Worm (Caenorhabditis elegans) whole organism, L2 larva: Measurements from ENCODE around the gene R11G1.2.

Experiments used
- C34F6.9 ChIP-seq: fragments of 150-350 bp; optimal IDR thresholded peaks from 2 replicates; lab custom pipeline; 2014; ENCODE audit warnings: missing biosample characterization, missing genetic modification characterization
- F13H6.1 ChIP-seq: sonication (generic microtip); optimal IDR thresholded peaks from 2 replicates; lab custom pipeline; 2016; ENCODE audit warnings: missing genetic modification characterization, missing compliant biosample characterization
- R02D3.7 ChIP-seq: fragments of 150-350 bp; optimal IDR thresholded peaks from 2 replicates; lab custom pipeline; 2014; ENCODE audit warnings: missing biosample characterization, missing genetic modification characterization
- Y55F3AM.14 ChIP-seq: fragments of 200-800 bp; sonication (Bioruptor generic); optimal IDR thresholded peaks from 2 replicates; lab custom pipeline; 2018; ENCODE audit warnings: mild to moderate bottlenecking, missing genetic modification characterization, missing compliant biosample characterization
- ZK546.5 ChIP-seq: sonication (generic microtip); optimal IDR thresholded peaks from 2 replicates; lab custom pipeline; 2017; ENCODE audit warnings: missing biosample characterization, missing genetic modification characterization
- alr-1 ChIP-seq: fragments of 150-350 bp; optimal IDR thresholded peaks from 2 replicates; lab custom pipeline; 2014; ENCODE audit warnings: missing biosample characterization, missing genetic modification characterization
- aly-2 ChIP-seq: fragments of 150-350 bp; optimal IDR thresholded peaks from 2 replicates; lab custom pipeline; 2014; ENCODE audit warnings: missing biosample characterization, missing genetic modification characterization
- ama-1 ChIP-seq: fragments of 150-350 bp; optimal IDR thresholded peaks from 2 replicates; lab custom pipeline; 2018; ENCODE audit warnings: inconsistent platforms
- blmp-1 ChIP-seq: sonication (generic microtip); optimal IDR thresholded peaks from 2 replicates; lab custom pipeline; 2017; ENCODE audit warnings: missing genetic modification characterization, mild to moderate bottlenecking, missing compliant biosample characterization, antibody characterized with exemption, moderate library complexity; ENCODE audit not compliant: insufficient read depth
- ceh-16 ChIP-seq: fragments of 150-350 bp; optimal IDR thresholded peaks from 2 replicates; lab custom pipeline; 2014; ENCODE audit warnings: missing biosample characterization, missing genetic modification characterization
- ceh-82 ChIP-seq: fragments of 150-350 bp; optimal IDR thresholded peaks from 2 replicates; lab custom pipeline; 2014; ENCODE audit warnings: missing biosample characterization, missing genetic modification characterization
- crh-2 ChIP-seq: sonication (generic microtip); optimal IDR thresholded peaks from 2 replicates; lab custom pipeline; 2017; ENCODE audit warnings: missing biosample characterization, missing genetic modification characterization
- dmd-4 ChIP-seq: sonication (generic microtip); optimal IDR thresholded peaks from 2 replicates; lab custom pipeline; 2017; ENCODE audit warnings: missing biosample characterization, missing genetic modification characterization
- egl-27 ChIP-seq: sonication (generic microtip); optimal IDR thresholded peaks from 3 replicates; lab custom pipeline; 2017; ENCODE audit warnings: missing biosample characterization, missing genetic modification reagents, missing genetic modification characterization
- elt-1 ChIP-seq: fragments of 150-350 bp; optimal IDR thresholded peaks from 2 replicates; lab custom pipeline; 2014; ENCODE audit warnings: missing biosample characterization, missing genetic modification characterization
- elt-3 ChIP-seq: sonication (generic microtip); optimal IDR thresholded peaks from 2 replicates; lab custom pipeline; 2017; ENCODE audit warnings: missing biosample characterization, missing genetic modification characterization
- fos-1 ChIP-seq: fragments of 150-350 bp; optimal IDR thresholded peaks from 2 replicates; lab custom pipeline; 2014; ENCODE audit warnings: missing biosample characterization, missing genetic modification characterization
- gmeb-1 ChIP-seq: fragments of 150-350 bp; optimal IDR thresholded peaks from 2 replicates; lab custom pipeline; 2014; ENCODE audit warnings: missing biosample characterization, missing genetic modification characterization
- lin-11 ChIP-seq: fragments of 150-350 bp; sonication (generic microtip); optimal IDR thresholded peaks from 2 replicates; lab custom pipeline; 2014; ENCODE audit warnings: missing biosample characterization, missing genetic modification characterization, inconsistent platforms, mixed read lengths
- lin-13 ChIP-seq: fragments of 150-350 bp; optimal IDR thresholded peaks from 2 replicates; lab custom pipeline; 2014; ENCODE audit warnings: missing biosample characterization, missing genetic modification reagents, missing genetic modification characterization
- lin-39 ChIP-seq: fragments of 150-350 bp; optimal IDR thresholded peaks from 2 replicates; lab custom pipeline; 2014; ENCODE audit warnings: missing biosample characterization, missing genetic modification reagents, missing genetic modification characterization
- lsy-2 ChIP-seq, 2 experiments: fragments of 150-350 bp in 1 of 2; sonication (generic microtip) in 1 of 2; optimal IDR thresholded peaks; 2 replicates each; lab custom pipeline; 2014 to 2017; ENCODE audit warnings: missing biosample characterization in 2 of 2, missing genetic modification characterization in 2 of 2
- mab-5 ChIP-seq: fragments of 150-350 bp; optimal IDR thresholded peaks from 2 replicates; lab custom pipeline; 2014; ENCODE audit warnings: missing biosample characterization, missing genetic modification characterization
- mbf-1 ChIP-seq: sonication (generic microtip); optimal IDR thresholded peaks from 2 replicates; lab custom pipeline; 2017; ENCODE audit warnings: missing biosample characterization, missing genetic modification characterization
- mdl-1 ChIP-seq, 2 experiments: fragments of 150-350 bp in 1 of 2; sonication (generic microtip) in 1 of 2; optimal IDR thresholded peaks; 2 replicates each; lab custom pipeline; 2017; ENCODE audit warnings: missing biosample characterization in 2 of 2, missing genetic modification characterization in 2 of 2
- nhr-10 ChIP-seq: sonication (generic microtip); optimal IDR thresholded peaks from 2 replicates; lab custom pipeline; 2017; ENCODE audit warnings: missing biosample characterization, missing genetic modification characterization
- nhr-11 ChIP-seq: fragments of 150-350 bp; optimal IDR thresholded peaks from 2 replicates; lab custom pipeline; 2014; ENCODE audit warnings: missing biosample characterization, missing genetic modification characterization
- nhr-12 ChIP-seq: fragments of 150-350 bp; optimal IDR thresholded peaks from 2 replicates; lab custom pipeline; 2014; ENCODE audit warnings: missing biosample characterization, missing genetic modification characterization
- nhr-129 ChIP-seq: fragments of 150-350 bp; optimal IDR thresholded peaks from 2 replicates; lab custom pipeline; 2014; ENCODE audit warnings: missing biosample characterization, missing genetic modification characterization
- nhr-21 ChIP-seq: fragments of 150-350 bp; optimal IDR thresholded peaks from 2 replicates; lab custom pipeline; 2014; ENCODE audit warnings: missing biosample characterization, missing genetic modification characterization
- nhr-23 ChIP-seq: fragments of 150-350 bp; optimal IDR thresholded peaks from 2 replicates; lab custom pipeline; 2014; ENCODE audit warnings: missing biosample characterization, missing genetic modification reagents, missing genetic modification characterization
- nhr-237 ChIP-seq: fragments of 150-350 bp; optimal IDR thresholded peaks from 2 replicates; lab custom pipeline; 2014; ENCODE audit warnings: missing biosample characterization, missing genetic modification characterization
- nhr-25 ChIP-seq: fragments of 150-350 bp; sonication (generic microtip); optimal IDR thresholded peaks from 3 replicates; lab custom pipeline; 2014; ENCODE audit warnings: missing biosample characterization, missing genetic modification characterization
- nhr-6 ChIP-seq: fragments of 150-350 bp; optimal IDR thresholded peaks from 2 replicates; lab custom pipeline; 2014; ENCODE audit warnings: missing biosample characterization, missing genetic modification characterization
- nhr-77 ChIP-seq: fragments of 150-350 bp; optimal IDR thresholded peaks from 2 replicates; lab custom pipeline; 2014; ENCODE audit warnings: missing biosample characterization, missing genetic modification characterization
- peb-1 ChIP-seq: fragments of 150-350 bp; optimal IDR thresholded peaks from 2 replicates; lab custom pipeline; 2014; ENCODE audit warnings: missing biosample characterization, missing genetic modification characterization
- sem-4 ChIP-seq: fragments of 150-350 bp; optimal IDR thresholded peaks from 2 replicates; lab custom pipeline; 2014; ENCODE audit warnings: missing biosample characterization, missing genetic modification reagents, missing genetic modification characterization
- skn-1 ChIP-seq: sonication (generic microtip); optimal IDR thresholded peaks from 2 replicates; lab custom pipeline; 2017; ENCODE audit warnings: missing biosample characterization, missing genetic modification characterization
- sma-3 ChIP-seq: sonication (generic microtip); optimal IDR thresholded peaks from 2 replicates; lab custom pipeline; 2016; ENCODE audit warnings: missing genetic modification reagents, missing genetic modification characterization, missing compliant biosample characterization
- sma-9 ChIP-seq, 2 experiments: fragments of 150-350 bp in 1 of 2; sonication (generic microtip) in 1 of 2; optimal IDR thresholded peaks; 2 replicates each; lab custom pipeline; 2014 to 2016; ENCODE audit warnings: missing genetic modification characterization in 2 of 2, mild to moderate bottlenecking in 1 of 2, missing biosample characterization in 1 of 2, missing compliant biosample characterization in 1 of 2, missing genetic modification reagents in 1 of 2, moderate library complexity in 1 of 2
- snpc-4 ChIP-seq: fragments of 150-350 bp; optimal IDR thresholded peaks from 2 replicates; lab custom pipeline; 2014; ENCODE audit warnings: missing biosample characterization, missing genetic modification characterization
- unc-39 ChIP-seq: fragments of 150-350 bp; optimal IDR thresholded peaks from 2 replicates; lab custom pipeline; 2014; ENCODE audit warnings: missing biosample characterization, missing genetic modification characterization
- unc-55 ChIP-seq: fragments of 150-350 bp; sonication (generic microtip); optimal IDR thresholded peaks from 3 replicates; lab custom pipeline; 2014; ENCODE audit warnings: missing biosample characterization, missing genetic modification reagents, missing genetic modification characterization
- unc-62 ChIP-seq: fragments of 150-350 bp; optimal IDR thresholded peaks from 2 replicates; lab custom pipeline; 2014; ENCODE audit warnings: missing biosample characterization, missing genetic modification reagents, missing genetic modification characterization
- zag-1 ChIP-seq: fragments of 150-350 bp; optimal IDR thresholded peaks from 2 replicates; lab custom pipeline; 2014; ENCODE audit warnings: missing biosample characterization, missing genetic modification characterization
- ztf-1 ChIP-seq: fragments of 200-800 bp; sonication (Bioruptor generic); conservative IDR thresholded peaks from 2 replicates; pipeline ENCODE4 v1.3.6; 2022; ENCODE audit warnings: missing genetic modification characterization, missing compliant biosample characterization
- ztf-11 ChIP-seq: sonication (generic microtip); optimal IDR thresholded peaks from 2 replicates; lab custom pipeline; 2017; ENCODE audit warnings: missing biosample characterization, missing genetic modification characterization
- ztf-4 ChIP-seq: fragments of 150-350 bp; optimal IDR thresholded peaks from 2 replicates; lab custom pipeline; 2014; ENCODE audit warnings: missing biosample characterization, missing genetic modification characterization

Gene R11G1.2

ce11 chrX:3673584-3674108 is 23.2 kb downstream of the R11G1.2 start, which contains the start of gene ceh-63:
Gene ceh-63, minus strand, starts transcription at chrX:3674058.
- no peak for TF ChIP-seq F13H6.1 (tag; lab: Kevin White, UChicago)
- TF ChIP-seq ztf-11: no peak
- no peak for TF ChIP-seq nhr-12 (tag; lab: Kevin White, UChicago)
- TF ChIP-seq unc-55 (GFP tag; lab: Kevin White, UChicago): no peak
- no peak for TF ChIP-seq nhr-129 (tag; lab: Kevin White, UChicago)
- no peak for TF ChIP-seq nhr-237 (tag; lab: Kevin White, UChicago)
- no peak for TF ChIP-seq alr-1 (tag; lab: Kevin White, UChicago)
- no peak for TF ChIP-seq fos-1
- TF ChIP-seq nhr-25 (tag; lab: Kevin White, UChicago): no peak
- TF ChIP-seq elt-3: no peak
- TF ChIP-seq ama-1 (lab: Kevin White, UChicago): no peak
- TF ChIP-seq blmp-1: no peak
- TF ChIP-seq elt-1: no peak
- TF ChIP-seq R02D3.7: no peak
- no peak for TF ChIP-seq ztf-4
- TF ChIP-seq ceh-82 (tag; lab: Kevin White, UChicago): no peak
- no peak for TF ChIP-seq unc-62 (GFP tag; lab: Kevin White, UChicago)
- no peak for TF ChIP-seq nhr-21 (tag; lab: Kevin White, UChicago)
- TF ChIP-seq nhr-6 (tag; lab: Kevin White, UChicago): no peak
- no peak for TF ChIP-seq aly-2 (tag; lab: Kevin White, UChicago)

ce11 chrX:3678507-3679175 is 28.2 kb downstream of the R11G1.2 start, which contains the start of gene tag-52:
Gene tag-52, minus strand, starts transcription at chrX:3678557.
- TF ChIP-seq nhr-12 (tag; lab: Kevin White, UChicago): no peak
- TF ChIP-seq nhr-25 (tag; lab: Kevin White, UChicago): peak; percentile 49
- no peak for TF ChIP-seq C34F6.9 (tag; lab: Kevin White, UChicago)
- TF ChIP-seq ama-1 (lab: Kevin White, UChicago): no peak
- no peak for TF ChIP-seq ztf-4
- TF ChIP-seq mdl-1 (tag; optimal IDR thresholded peaks at IDR 0.05; lab: Kevin White, UChicago): peak in 1 of 2 experiments; percentile 23
- peak; percentile 85 for TF ChIP-seq sma-9 (GFP tag; optimal IDR thresholded peaks at IDR 0.05; lab: Kevin White, UChicago)
- TF ChIP-seq sma-9 (tag; optimal IDR thresholded peaks at IDR 0.05; lab: Kevin White, UChicago): no peak
- TF ChIP-seq alr-1 (tag; lab: Kevin White, UChicago): no peak
- TF ChIP-seq peb-1 (tag; lab: Kevin White, UChicago): no peak
- TF ChIP-seq ceh-16 (tag; lab: Kevin White, UChicago): no peak
- peak; percentile 32 for TF ChIP-seq gmeb-1 (tag; lab: Kevin White, UChicago)
- TF ChIP-seq lin-13 (GFP tag; lab: Kevin White, UChicago): no peak
- TF ChIP-seq unc-55 (GFP tag; lab: Kevin White, UChicago): peak; percentile 38
- peak; percentile 1 for TF ChIP-seq blmp-1
- TF ChIP-seq lin-39 (tag; lab: Kevin White, UChicago): no peak
- peak; percentile 21 for TF ChIP-seq F13H6.1 (tag; lab: Kevin White, UChicago)
- peak; percentile 74 for TF ChIP-seq nhr-129 (tag; lab: Kevin White, UChicago)
- no peak for TF ChIP-seq sem-4 (tag; lab: Kevin White, UChicago)
- no peak for TF ChIP-seq zag-1 (tag; lab: Kevin White, UChicago)
- TF ChIP-seq unc-62 (GFP tag; lab: Kevin White, UChicago): no peak
- TF ChIP-seq nhr-237 (tag; lab: Kevin White, UChicago): no peak
- TF ChIP-seq skn-1 (tag; lab: Kevin White, UChicago): no peak
- TF ChIP-seq nhr-23: no peak
- no peak for TF ChIP-seq elt-1
- TF ChIP-seq fos-1: peak; percentile 16
- no peak for TF ChIP-seq ztf-1 (GFP tag; lab: Robert Waterston, UW)
- TF ChIP-seq nhr-21 (tag; lab: Kevin White, UChicago): peak; percentile 1
- no peak for TF ChIP-seq ceh-82 (tag; lab: Kevin White, UChicago)
- TF ChIP-seq R02D3.7: no peak
- TF ChIP-seq mab-5 (tag; lab: Kevin White, UChicago): no peak
- no peak for TF ChIP-seq nhr-11
- peak; percentile 24 for TF ChIP-seq egl-27 (tag; lab: Kevin White, UChicago)
- TF ChIP-seq ztf-11: no peak
- no peak for TF ChIP-seq dmd-4 (tag; lab: Kevin White, UChicago)
- no peak for TF ChIP-seq nhr-77 (tag; lab: Kevin White, UChicago)
- no peak for TF ChIP-seq snpc-4 (tag; lab: Kevin White, UChicago)
- TF ChIP-seq unc-39 (tag; lab: Kevin White, UChicago): no peak
- no peak for TF ChIP-seq elt-3
- TF ChIP-seq sma-3: peak; percentile 54
- no peak for TF ChIP-seq lin-11
- no peak for TF ChIP-seq nhr-10 (tag; lab: Kevin White, UChicago)
- TF ChIP-seq crh-2: peak; percentile 55
- no peak for TF ChIP-seq Y55F3AM.14 (GFP tag; lab: Kevin White, UChicago)
- TF ChIP-seq ZK546.5 (tag; lab: Kevin White, UChicago): no peak
- TF ChIP-seq lsy-2 (tag; optimal IDR thresholded peaks at IDR 0.05; lab: Kevin White, UChicago): peak in 1 of 2 experiments; percentile 13
- TF ChIP-seq mbf-1 (tag; lab: Kevin White, UChicago): no peak
